Worm (Caenorhabditis elegans) whole organism, L4 larva: ENCODE results near the gene nhr-99.

Experiments
- F10B5.3 ChIP-seq: sonication (generic microtip); optimal IDR thresholded peaks from 2 replicates; lab custom pipeline; 2016; ENCODE audit warnings: mild to moderate bottlenecking, missing genetic modification characterization, missing compliant biosample characterization
- F49E8.2 ChIP-seq: sonication (generic microtip); optimal IDR thresholded peaks from 2 replicates; lab custom pipeline; 2016; ENCODE audit warnings: missing compliant biosample characterization, mild to moderate bottlenecking, missing genetic modification characterization, borderline replicate concordance
- R02D3.7 ChIP-seq: fragments of 150-350 bp; sonication (generic microtip); optimal IDR thresholded peaks from 3 replicates; lab custom pipeline; 2014; ENCODE audit warnings: missing biosample characterization, missing genetic modification characterization
- Y105C5A.15 ChIP-seq: fragments of 200-800 bp; sonication (Bioruptor generic); IDR thresholded peaks from 2 replicates; pipeline ENCODE4 v1.3.6; 2022; ENCODE audit warnings: missing genetic modification characterization, missing compliant biosample characterization
- Y48G9A.11 ChIP-seq: fragments of 200-800 bp; sonication (Bioruptor generic); IDR thresholded peaks from 2 replicates; pipeline ENCODE4 v1.3.6; 2022; ENCODE audit warnings: missing genetic modification reagents, missing genetic modification characterization, missing compliant biosample characterization
- attf-4 ChIP-seq: sonication (generic microtip); optimal IDR thresholded peaks from 3 replicates; lab custom pipeline; 2017; ENCODE audit warnings: missing biosample characterization, missing genetic modification characterization
- ceh-20 ChIP-seq: fragments of 200-800 bp; sonication (Bioruptor generic); IDR thresholded peaks from 2 replicates; pipeline ENCODE4 v1.3.6; 2022; ENCODE audit warnings: missing genetic modification reagents, missing genetic modification characterization, missing compliant biosample characterization
- ceh-28 ChIP-seq: fragments of 150-350 bp; optimal IDR thresholded peaks from 2 replicates; lab custom pipeline; 2014; ENCODE audit warnings: missing biosample characterization, missing genetic modification reagents, missing genetic modification characterization
- ceh-32 ChIP-seq: sonication (generic microtip); optimal IDR thresholded peaks from 2 replicates; lab custom pipeline; 2016; ENCODE audit warnings: mild to moderate bottlenecking, missing genetic modification characterization, missing compliant biosample characterization; ENCODE audit not compliant: poor library complexity
- ceh-62 ChIP-seq: sonication (generic microtip); optimal IDR thresholded peaks from 2 replicates; lab custom pipeline; 2017; ENCODE audit warnings: missing biosample characterization, missing genetic modification characterization
- ces-1 ChIP-seq: fragments of 150-350 bp; sonication (generic microtip); optimal IDR thresholded peaks from 4 replicates; lab custom pipeline; 2014; ENCODE audit warnings: missing biosample characterization, missing genetic modification reagents, missing genetic modification characterization
- ctbp-1 ChIP-seq: fragments of 200-800 bp; sonication (Bioruptor generic); IDR thresholded peaks from 2 replicates; pipeline ENCODE4 v1.3.6; 2022; ENCODE audit warnings: missing genetic modification reagents, missing genetic modification characterization, missing compliant biosample characterization
- daf-19 ChIP-seq: fragments of 200-800 bp; sonication (Bioruptor generic); conservative IDR thresholded peaks from 2 replicates; pipeline ENCODE4 v1.3.6; 2022; ENCODE audit warnings: missing genetic modification characterization, missing compliant biosample characterization
- daf-8 ChIP-seq: fragments of 200-800 bp; sonication (Bioruptor generic); IDR thresholded peaks from 2 replicates; pipeline ENCODE4 v1.3.6; 2022; ENCODE audit warnings: missing genetic modification characterization, missing compliant biosample characterization
- dmd-8 ChIP-seq: fragments of 200-800 bp; sonication (Bioruptor generic); IDR thresholded peaks from 2 replicates; pipeline ENCODE4 v1.3.6; 2022; ENCODE audit warnings: missing genetic modification characterization, missing compliant biosample characterization
- duxl-1 ChIP-seq: sonication (generic microtip); optimal IDR thresholded peaks from 2 replicates; lab custom pipeline; 2016; ENCODE audit warnings: mild to moderate bottlenecking, missing genetic modification characterization, moderate library complexity, missing compliant biosample characterization; ENCODE audit not compliant: poor library complexity
- dve-1 ChIP-seq: sonication (generic microtip); optimal IDR thresholded peaks from 2 replicates; lab custom pipeline; 2017; ENCODE audit warnings: antibody characterized with exemption, mild to moderate bottlenecking, missing genetic modification characterization, missing compliant biosample characterization; ENCODE audit not compliant: insufficient read depth
- hif-1 ChIP-seq, 2 experiments: sonication (generic microtip); optimal IDR thresholded peaks; 2 replicates each; lab custom pipeline; 2016 to 2017; ENCODE audit warnings: missing compliant biosample characterization in 2 of 2, missing genetic modification characterization in 2 of 2, missing genetic modification reagents in 2 of 2, missing genotype in 2 of 2, mild to moderate bottlenecking in 1 of 2
- hlh-30 ChIP-seq: sonication (generic microtip); optimal IDR thresholded peaks from 2 replicates; lab custom pipeline; 2017; ENCODE audit warnings: antibody characterized with exemption, mild to moderate bottlenecking, missing genetic modification characterization, missing compliant biosample characterization; ENCODE audit not compliant: insufficient read depth
- hmg-1.1 ChIP-seq: fragments of 200-800 bp; sonication (Bioruptor generic); IDR thresholded peaks from 2 replicates; pipeline ENCODE4 v1.3.6; 2022; ENCODE audit warnings: missing genetic modification reagents, missing genetic modification characterization, missing compliant biosample characterization
- lim-7 ChIP-seq: fragments of 200-800 bp; sonication (Bioruptor generic); IDR thresholded peaks from 2 replicates; pipeline ENCODE4 v1.3.6; 2022; ENCODE audit warnings: missing genetic modification characterization, missing compliant biosample characterization
- lin-39 ChIP-seq: fragments of 150-350 bp; optimal IDR thresholded peaks from 2 replicates; lab custom pipeline; 2014; ENCODE audit warnings: missing biosample characterization, missing genetic modification reagents, missing genetic modification characterization
- mdl-1 ChIP-seq, 2 experiments: fragments of 150-350 bp in 1 of 2; sonication (generic microtip) in 1 of 2; optimal IDR thresholded peaks; 2 replicates each; lab custom pipeline; 2014 to 2017; ENCODE audit warnings: missing biosample characterization in 2 of 2, missing genetic modification characterization in 2 of 2
- mdt-29 ChIP-seq: fragments of 200-800 bp; sonication (Bioruptor generic); IDR thresholded peaks from 2 replicates; pipeline ENCODE4 v1.3.6; 2022; ENCODE audit warnings: missing genetic modification reagents, missing genetic modification characterization, missing compliant biosample characterization
- mep-1 ChIP-seq: fragments of 150-350 bp; sonication (generic microtip); optimal IDR thresholded peaks from 3 replicates; lab custom pipeline; 2014; ENCODE audit warnings: missing biosample characterization, missing genetic modification characterization
- mes-2 ChIP-seq: sonication (generic microtip); optimal IDR thresholded peaks from 2 replicates; lab custom pipeline; 2016; ENCODE audit warnings: missing genotype, mild to moderate bottlenecking, missing genetic modification characterization, missing compliant biosample characterization; ENCODE audit not compliant: poor library complexity, severe bottlenecking
- mxl-2 ChIP-seq: fragments of 200-800 bp; sonication (Bioruptor generic); conservative IDR thresholded peaks from 2 replicates; pipeline ENCODE4 v1.3.6; 2022; ENCODE audit warnings: missing genetic modification reagents, missing genetic modification characterization, missing compliant biosample characterization
- mxl-3 ChIP-seq: fragments of 200-800 bp; sonication (Bioruptor generic); optimal IDR thresholded peaks from 2 replicates; lab custom pipeline; 2018; ENCODE audit warnings: mild to moderate bottlenecking, missing genetic modification characterization, missing compliant biosample characterization
- nhr-11 ChIP-seq: fragments of 150-350 bp; optimal IDR thresholded peaks from 2 replicates; lab custom pipeline; 2014; ENCODE audit warnings: missing biosample characterization, missing genetic modification characterization
- nhr-111 ChIP-seq: fragments of 200-800 bp; sonication (Bioruptor generic); optimal IDR thresholded peaks from 2 replicates; lab custom pipeline; 2018; ENCODE audit warnings: mild to moderate bottlenecking, missing genetic modification characterization, missing compliant biosample characterization
- nhr-25 ChIP-seq: sonication (generic microtip); optimal IDR thresholded peaks from 2 replicates; lab custom pipeline; 2017; ENCODE audit warnings: missing genetic modification characterization, mild to moderate bottlenecking, missing compliant biosample characterization, antibody characterized with exemption, moderate library complexity, borderline replicate concordance; ENCODE audit not compliant: insufficient read depth
- nhr-28 ChIP-seq: fragments of 150-350 bp; optimal IDR thresholded peaks from 2 replicates; lab custom pipeline; 2014; ENCODE audit warnings: missing biosample characterization, missing genetic modification characterization
- saeg-2 ChIP-seq: fragments of 200-800 bp; sonication (Bioruptor generic); IDR thresholded peaks from 2 replicates; pipeline ENCODE4 v1.3.6; 2022; ENCODE audit warnings: missing genetic modification reagents, missing genetic modification characterization, missing compliant biosample characterization
- snpc-4 ChIP-seq: fragments of 150-350 bp; optimal IDR thresholded peaks from 2 replicates; lab custom pipeline; 2014; ENCODE audit warnings: missing biosample characterization, missing genetic modification characterization
- spr-1 ChIP-seq: sonication (generic microtip); optimal IDR thresholded peaks from 2 replicates; lab custom pipeline; 2016; ENCODE audit warnings: mild to moderate bottlenecking, missing genetic modification characterization, missing compliant biosample characterization
- tag-97 ChIP-seq: fragments of 200-800 bp; sonication (Bioruptor generic); IDR thresholded peaks from 2 replicates; pipeline ENCODE4 v1.3.6; 2022; ENCODE audit warnings: missing genetic modification characterization, missing compliant biosample characterization
- tra-1 ChIP-seq: fragments of 200-800 bp; sonication (Bioruptor generic); IDR thresholded peaks from 2 replicates; pipeline ENCODE4 v1.3.6; 2022; ENCODE audit warnings: missing genetic modification reagents, missing genetic modification characterization, missing compliant biosample characterization
- unc-130 ChIP-seq: sonication (generic microtip); optimal IDR thresholded peaks from 2 replicates; lab custom pipeline; 2016; ENCODE audit warnings: missing genetic modification reagents, missing genetic modification characterization, missing compliant biosample characterization
- unc-39 ChIP-seq: sonication (generic microtip); optimal IDR thresholded peaks from 2 replicates; lab custom pipeline; 2017; ENCODE audit warnings: missing biosample characterization, missing genetic modification characterization
- unc-62 ChIP-seq, 3 experiments: fragments of 150-350 bp in 1 of 3; sonication (generic microtip); optimal IDR thresholded peaks in 2 of 3; peaks in 1 of 3; 1 replicate in 1 of 3; 2 replicates in 2 of 3; lab custom pipeline; 2014 to 2017; ENCODE audit warnings: missing biosample characterization in 3 of 3, missing genetic modification characterization in 3 of 3, missing genetic modification reagents in 3 of 3, missing genotype in 1 of 3

Gene nhr-99

DNA sequence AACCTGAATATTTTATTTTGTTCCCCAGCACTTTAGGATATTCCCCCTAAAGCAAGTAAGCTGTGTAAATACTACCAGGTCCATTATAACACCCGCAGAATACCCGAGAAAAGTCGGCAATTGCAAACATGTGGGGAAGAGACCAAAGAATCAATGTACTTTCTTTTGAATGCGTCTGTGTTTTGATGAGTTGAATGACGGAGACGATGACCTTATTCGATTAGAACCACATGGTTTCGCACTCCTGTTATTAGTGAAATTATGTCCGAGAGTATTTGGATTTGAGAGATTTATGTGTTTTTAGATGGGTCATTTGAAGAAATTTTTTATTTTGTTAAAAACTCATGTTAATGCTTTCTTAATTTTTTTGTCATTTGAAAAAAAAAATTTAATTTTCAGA is 9.2 kb upstream of the nhr-99 start:
- TF ChIP-seq ceh-32 (tag; lab: Kevin White, UChicago) (no peak), dmd-8 (GFP tag; lab: Robert Waterston, UW) (no peak), ceh-20 (GFP tag; lab: Robert Waterston, UW) (no peak), Y105C5A.15 (GFP tag; lab: Robert Waterston, UW) (no peak), lin-39 (tag; lab: Kevin White, UChicago) (no peak), nhr-25 (tag; lab: Kevin White, UChicago) (no peak), ceh-28 (no peak), mxl-3 (GFP tag; lab: Kevin White, UChicago) (peak; percentile 3), hif-1 (tag; optimal IDR thresholded peaks at IDR 0.05; lab: Kevin White, UChicago) (no peak), mxl-2 (GFP tag; lab: Robert Waterston, UW) (no peak), nhr-11 (tag; lab: Kevin White, UChicago) (no peak), daf-19 (GFP tag; lab: Robert Waterston, UW) (no peak), Y48G9A.11 (no peak), spr-1 (no peak), tag-97 (GFP tag; lab: Robert Waterston, UW) (no peak), duxl-1 (tag; lab: Kevin White, UChicago) (peak; percentile 23), hlh-30 (tag; lab: Kevin White, UChicago) (peak; percentile 20), ctbp-1 (GFP tag; lab: Robert Waterston, UW) (no peak), unc-130 (GFP tag; lab: Kevin White, UChicago) (no peak), mdl-1 (tag; optimal IDR thresholded peaks at IDR 0.05; lab: Kevin White, UChicago) (peak in 1 of 2 experiments; percentile 2), unc-62 (GFP tag; optimal IDR thresholded peaks at IDR 0.05 in 1 of 2; lab: Kevin White, UChicago) (peak in 1 of 2 experiments; percentile 73), unc-62 (tag; optimal IDR thresholded peaks at IDR 0.05; lab: Kevin White, UChicago) (no peak), ceh-62 (tag; lab: Kevin White, UChicago) (no peak), nhr-28 (peak; percentile 46), tra-1 (GFP tag; lab: Robert Waterston, UW) (no peak), ces-1 (no peak), unc-39 (no peak), nhr-111 (GFP tag; lab: Kevin White, UChicago) (no peak), saeg-2 (GFP tag; lab: Robert Waterston, UW) (no peak), snpc-4 (tag; lab: Kevin White, UChicago) (no peak), F49E8.2 (tag; lab: Kevin White, UChicago) (no peak), R02D3.7 (tag; lab: Kevin White, UChicago) (no peak), mdt-29 (no peak)

DNA sequence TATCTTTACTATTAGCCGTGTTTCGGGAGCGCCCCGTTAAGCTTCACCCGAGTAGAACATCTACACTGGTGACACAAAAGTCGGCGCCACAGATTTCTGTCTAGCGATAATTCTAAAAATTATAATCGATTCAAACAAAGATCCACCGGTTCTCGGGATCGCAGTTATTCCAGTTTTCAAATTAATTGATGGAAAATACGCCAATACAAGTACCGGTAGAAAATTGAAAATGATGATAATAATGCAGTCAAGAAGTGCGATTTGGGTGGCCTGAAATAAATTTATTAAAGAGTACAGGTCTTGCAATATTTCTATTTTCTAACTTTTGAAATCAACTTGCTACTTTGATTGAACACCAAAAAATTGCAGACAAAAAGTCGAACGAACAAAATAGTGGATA is 7.1 kb upstream of the nhr-99 start:
- TF ChIP-seq unc-62 (GFP tag; optimal IDR thresholded peaks at IDR 0.05 in 1 of 2; lab: Kevin White, UChicago) (peak in 1 of 2 experiments; percentile 73), unc-62 (tag; optimal IDR thresholded peaks at IDR 0.05; lab: Kevin White, UChicago) (no peak), ceh-28 (no peak), daf-8 (no peak), mes-2 (tag; lab: Kevin White, UChicago) (no peak), lim-7 (GFP tag; lab: Robert Waterston, UW) (no peak), dve-1 (tag; lab: Kevin White, UChicago) (peak; percentile 4), hmg-1.1 (no peak), unc-39 (no peak), unc-130 (GFP tag; lab: Kevin White, UChicago) (no peak), mep-1 (no peak), ceh-62 (tag; lab: Kevin White, UChicago) (no peak), F10B5.3 (no peak), attf-4 (tag; lab: Kevin White, UChicago) (no peak)
